Worm (Caenorhabditis elegans) whole organism, midembryonic: ENCODE measurements around the gene C27A2.7.

Experiments used
- T22C8.4 ChIP-seq: fragments of 200-800 bp; sonication (Bioruptor generic); IDR thresholded peaks from 2 replicates; pipeline ENCODE4 v1.3.6; 2022; ENCODE audit warnings: missing genetic modification characterization, missing compliant biosample characterization
- cog-1 ChIP-seq: sonication (generic microtip); optimal IDR thresholded peaks from 2 replicates; lab custom pipeline; 2016; ENCODE audit warnings: missing genetic modification characterization, missing compliant biosample characterization
- flt-1 ChIP-seq: fragments of 200-800 bp; sonication (Bioruptor generic); IDR thresholded peaks from 2 replicates; pipeline ENCODE4 v1.3.6; 2022; ENCODE audit warnings: missing genetic modification characterization, missing compliant biosample characterization
- klf-2 ChIP-seq: fragments of 200-800 bp; sonication (Bioruptor generic); conservative IDR thresholded peaks from 2 replicates; pipeline ENCODE4 v1.3.6; 2022; ENCODE audit warnings: missing genetic modification reagents, missing genetic modification characterization, missing compliant biosample characterization
- med-1 ChIP-seq: sonication (generic microtip); optimal IDR thresholded peaks from 2 replicates; lab custom pipeline; 2017; ENCODE audit warnings: missing genetic modification characterization, mild to moderate bottlenecking, missing compliant biosample characterization, antibody characterized with exemption, missing genetic modification reagents; ENCODE audit not compliant: insufficient read depth
- ref-1 ChIP-seq: fragments of 200-800 bp; sonication (Bioruptor generic); conservative IDR thresholded peaks from 2 replicates; pipeline ENCODE4 v1.3.6; 2022; ENCODE audit warnings: missing genetic modification reagents, missing genetic modification characterization, missing compliant biosample characterization
- tab-1 ChIP-seq: fragments of 200-800 bp; sonication (Bioruptor generic); IDR thresholded peaks from 2 replicates; pipeline ENCODE4 v1.3.6; 2022; ENCODE audit warnings: missing genetic modification characterization, missing compliant biosample characterization
- ztf-23 ChIP-seq: fragments of 200-800 bp; sonication (Bioruptor generic); IDR thresholded peaks from 2 replicates; pipeline ENCODE4 v1.3.6; 2022; ENCODE audit warnings: missing genetic modification reagents, missing genetic modification characterization, missing compliant biosample characterization
- ztf-29 ChIP-seq: fragments of 200-800 bp; sonication (Bioruptor generic); IDR thresholded peaks from 2 replicates; pipeline ENCODE4 v1.3.6; 2022; ENCODE audit warnings: missing genetic modification reagents, missing genetic modification characterization, missing compliant biosample characterization

The C27A2.7 gene

ce11 chrII:5083341-5083740 is 12.2 kb upstream of the C27A2.7 start, which contains the start of gene C04G6.4:
C04G6.4 (minus strand) TSS chrII:5083441.
- TF ChIP-seq flt-1 (GFP tag; lab: Robert Waterston, UW) (no peak), T22C8.4 (GFP tag; lab: Robert Waterston, UW) (no peak), med-1 (GFP tag; lab: Kevin White, UChicago) (no peak), cog-1 (tag; lab: Kevin White, UChicago) (no peak), klf-2 (GFP tag; lab: Robert Waterston, UW) (no peak), ref-1 (GFP tag; lab: Robert Waterston, UW) (no peak), tab-1 (GFP tag; lab: Robert Waterston, UW) (no peak), ztf-23 (GFP tag; lab: Robert Waterston, UW) (no peak), ztf-29 (GFP tag; lab: Robert Waterston, UW) (no peak)

DNA sequence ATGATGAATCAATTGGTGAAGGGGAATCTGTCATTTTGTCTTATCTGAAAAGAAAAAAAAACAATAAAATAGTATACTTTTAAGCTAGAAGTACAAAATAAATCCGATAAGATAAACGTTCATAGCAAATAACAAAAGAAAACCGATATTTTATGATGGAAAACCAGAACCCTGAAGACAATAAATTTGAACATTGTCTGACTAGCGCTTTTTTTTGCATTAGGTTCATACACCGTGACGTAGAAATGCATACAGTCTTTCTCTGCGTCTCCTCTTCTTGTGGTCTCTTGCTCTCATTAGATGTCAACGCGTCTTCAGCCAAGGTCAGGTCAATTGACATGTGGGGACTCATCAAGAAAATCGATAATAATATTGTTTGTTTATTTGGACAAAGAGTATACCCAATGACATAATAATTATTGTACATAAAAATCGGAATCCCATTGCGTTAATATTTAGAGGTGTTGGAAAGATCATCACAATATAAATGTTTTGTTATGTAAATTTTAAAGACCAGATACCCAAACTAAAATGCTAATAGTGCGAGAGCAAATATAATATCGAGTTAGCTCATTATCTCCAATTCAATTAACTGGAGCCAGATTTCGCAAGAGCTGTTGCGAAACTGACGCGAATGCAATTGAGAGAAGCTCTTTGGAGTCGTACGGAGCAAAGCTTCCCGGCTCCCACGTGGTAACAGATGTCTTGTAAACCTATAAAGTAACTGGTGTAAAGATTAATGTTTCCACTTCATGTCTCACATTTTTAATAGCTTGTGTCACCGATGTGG is 10.2 kb upstream of the C27A2.7 start, which contains the start of gene dsh-2:
dsh-2 (minus strand) TSS at position 51 of the 790 bp plus-strand sequence.
- TF ChIP-seq med-1 (GFP tag; lab: Kevin White, UChicago): no peak
- peak; percentile 63; the same call in 1 of the 2 replicates for TF ChIP-seq T22C8.4 (GFP tag; lab: Robert Waterston, UW)

DNA sequence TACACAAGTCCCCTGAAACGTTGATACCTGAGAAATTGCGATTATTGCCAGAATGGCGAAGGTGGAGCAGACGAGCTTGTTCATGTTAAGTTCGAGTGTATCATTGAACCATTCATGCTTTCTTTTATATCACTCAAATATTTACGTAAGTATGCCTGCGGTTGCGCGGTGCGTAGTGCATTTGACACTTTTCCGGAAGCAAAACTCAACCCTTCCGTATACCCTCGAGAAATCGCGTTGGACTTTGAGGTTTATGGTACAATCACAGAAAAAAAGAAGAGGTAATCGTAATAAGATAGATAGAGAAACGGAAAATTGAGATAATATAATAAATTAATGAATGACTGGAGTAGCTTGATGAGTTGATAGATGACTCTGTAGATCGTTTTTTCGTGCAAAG is 1.6 kb downstream of the C27A2.7 start, which contains the start of gene idpb-2:
idpb-2 (minus strand) TSS at position 101 of the 400 bp plus-strand sequence.
- TF ChIP-seq ref-1 (GFP tag; lab: Robert Waterston, UW) (no peak), T22C8.4 (GFP tag; lab: Robert Waterston, UW) (no peak), med-1 (GFP tag; lab: Kevin White, UChicago) (no peak), cog-1 (tag; lab: Kevin White, UChicago) (no peak), flt-1 (GFP tag; lab: Robert Waterston, UW) (no peak), tab-1 (GFP tag; lab: Robert Waterston, UW) (no peak), klf-2 (GFP tag; lab: Robert Waterston, UW) (no peak), ztf-29 (GFP tag; lab: Robert Waterston, UW) (no peak), ztf-23 (GFP tag; lab: Robert Waterston, UW) (no peak)

DNA sequence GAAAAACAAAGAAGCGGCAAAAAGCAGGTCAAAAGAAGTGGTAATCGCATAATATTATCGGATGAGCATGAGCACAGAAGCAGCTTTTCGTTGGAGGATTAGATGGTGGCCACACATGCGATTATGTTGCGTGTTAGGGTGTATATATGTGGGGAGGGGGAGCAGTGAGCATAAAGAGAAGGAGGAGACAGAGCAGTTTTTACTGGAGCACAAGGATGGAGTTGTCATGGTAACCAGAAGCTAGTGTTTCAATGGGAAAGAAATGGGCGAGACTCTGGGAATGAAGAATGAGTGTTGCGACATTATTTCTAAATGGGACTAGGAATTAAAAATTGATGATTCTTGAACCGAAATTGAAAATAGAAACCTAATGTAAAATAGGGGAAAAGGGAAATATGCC is 3.2 kb downstream of the C27A2.7 start, which contains the start of gene C27A2.8:
C27A2.8 (minus strand) TSS at position 117 of the 400 bp plus-strand sequence.
- TF ChIP-seq ref-1 (GFP tag; lab: Robert Waterston, UW) (no peak), cog-1 (tag; lab: Kevin White, UChicago) (no peak), klf-2 (GFP tag; lab: Robert Waterston, UW) (no peak), ztf-23 (GFP tag; lab: Robert Waterston, UW) (no peak)

DNA sequence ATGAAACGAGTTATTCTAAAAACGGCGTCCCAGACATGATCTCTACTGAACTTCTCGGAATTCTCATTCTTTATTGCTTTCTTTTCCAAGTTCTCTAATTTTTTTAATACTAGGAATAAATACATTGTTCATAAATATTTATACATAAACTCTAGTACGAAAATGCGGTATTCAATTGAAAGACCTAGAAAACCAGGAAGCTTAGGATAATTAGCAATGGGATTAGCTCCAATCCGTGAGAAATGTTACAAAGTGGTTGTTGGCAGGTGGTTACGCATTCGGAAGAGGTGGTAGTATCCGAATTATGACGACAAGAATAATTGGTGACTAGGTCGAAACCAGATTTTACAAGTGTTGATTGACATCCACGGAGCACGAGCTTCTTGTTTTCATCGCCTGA is 4.2 kb downstream of the C27A2.7 start:
- TF ChIP-seq klf-2 (GFP tag; lab: Robert Waterston, UW) (no peak), ztf-29 (GFP tag; lab: Robert Waterston, UW) (no peak), T22C8.4 (GFP tag; lab: Robert Waterston, UW) (no peak), flt-1 (GFP tag; lab: Robert Waterston, UW) (no peak), med-1 (GFP tag; lab: Kevin White, UChicago) (no peak), tab-1 (GFP tag; lab: Robert Waterston, UW) (no peak), ref-1 (GFP tag; lab: Robert Waterston, UW) (no peak)

- 0 out of 2 replicates have a peak, but pooled peaks have one; percentile 55 for TF ChIP-seq klf-2 (GFP tag; lab: Robert Waterston, UW)
- TF ChIP-seq ztf-23 (GFP tag; lab: Robert Waterston, UW): 0 out of 2 replicates have a peak, but pooled peaks have one; percentile 38
- TF ChIP-seq med-1 (GFP tag; lab: Kevin White, UChicago): no peak
- TF ChIP-seq tab-1 (GFP tag; lab: Robert Waterston, UW): no peak
- TF ChIP-seq flt-1 (GFP tag; lab: Robert Waterston, UW): peak; percentile 56; the same call in 1 of the 2 replicates
- TF ChIP-seq cog-1 (tag; lab: Kevin White, UChicago): peak; percentile 4
- no peak for TF ChIP-seq ref-1 (GFP tag; lab: Robert Waterston, UW)
- TF ChIP-seq T22C8.4 (GFP tag; lab: Robert Waterston, UW): 0 out of 2 replicates have a peak, but pooled peaks have one; percentile 9
- no peak for TF ChIP-seq ztf-29 (GFP tag; lab: Robert Waterston, UW)
Measured at ce11 chrII:5061794-5062368, 9.3 kb downstream of the C27A2.7 start, which contains the start of gene smc-5. smc-5 (plus strand) TSS chrII:5062125.

DNA sequence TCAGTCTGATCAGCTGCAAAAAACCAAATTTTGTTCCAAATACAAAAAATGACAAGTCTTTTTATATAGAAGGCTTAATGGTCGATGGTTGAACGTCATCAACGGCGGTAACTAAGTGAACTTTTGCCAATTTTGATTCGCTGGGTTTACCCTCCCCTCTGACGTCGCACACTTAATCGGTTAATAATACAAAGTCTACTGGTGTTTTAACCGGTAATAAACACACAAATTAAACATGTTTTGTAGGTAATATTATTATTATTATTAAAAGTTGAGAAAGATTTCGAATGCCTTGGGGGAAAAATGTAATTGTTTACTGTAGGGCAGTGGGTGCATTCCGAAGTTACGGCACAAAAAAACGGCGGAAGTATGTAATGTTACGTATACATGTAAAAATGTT is 10.4 kb downstream of the C27A2.7 start, which contains the start of gene pho-12:
pho-12 (minus strand) TSS at position 101 of the 400 bp plus-strand sequence.
- TF ChIP-seq cog-1 (tag; lab: Kevin White, UChicago): no peak
- no peak for TF ChIP-seq ztf-29 (GFP tag; lab: Robert Waterston, UW)
- TF ChIP-seq ref-1 (GFP tag; lab: Robert Waterston, UW): no peak
- TF ChIP-seq med-1 (GFP tag; lab: Kevin White, UChicago): no peak
- TF ChIP-seq ztf-23 (GFP tag; lab: Robert Waterston, UW): no peak
- no peak for TF ChIP-seq T22C8.4 (GFP tag; lab: Robert Waterston, UW)
- no peak for TF ChIP-seq tab-1 (GFP tag; lab: Robert Waterston, UW)
- TF ChIP-seq klf-2 (GFP tag; lab: Robert Waterston, UW): no peak
- TF ChIP-seq flt-1 (GFP tag; lab: Robert Waterston, UW): no peak

DNA sequence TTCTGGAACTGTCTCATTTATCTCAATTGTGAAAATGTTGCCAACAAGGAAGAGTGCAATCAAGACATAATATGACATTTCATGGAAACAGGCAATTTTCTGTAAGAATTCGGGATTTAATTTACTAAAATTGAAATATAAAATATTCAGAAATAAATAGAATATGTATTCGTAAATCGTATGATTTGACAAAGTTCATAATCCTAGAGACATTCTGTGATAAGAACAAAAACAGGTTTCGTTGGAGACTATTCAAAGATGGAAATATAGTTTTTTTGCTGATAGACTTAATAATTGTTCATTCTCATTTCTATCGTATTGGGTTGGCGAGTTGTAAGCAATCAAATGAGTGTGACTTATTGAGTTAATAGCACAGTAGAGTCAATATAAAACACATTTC is 13.1 kb downstream of the C27A2.7 start, which contains the start of gene C27A2.12:
C27A2.12 (minus strand) TSS at position 101 of the 400 bp plus-strand sequence.
- TF ChIP-seq T22C8.4 (GFP tag; lab: Robert Waterston, UW): no peak
